Fruit fly (Drosophila melanogaster) whole organism, embryonic: ENCODE measurements around the gene beag.

Experiments used
- Atf-2 ChIP-seq: fragments of 200-800 bp; sonication (Bioruptor generic); optimal IDR thresholded peaks from 2 replicates; lab custom pipeline; 2016; ENCODE audit warnings: missing biosample characterization, missing genetic modification characterization
- CG10654 ChIP-seq: fragments of 200-800 bp; sonication (Bioruptor generic); optimal IDR thresholded peaks from 2 replicates; lab custom pipeline; 2016; ENCODE audit warnings: missing biosample characterization, missing genetic modification characterization
- CG10959 ChIP-seq: fragments of 200-800 bp; sonication (Bioruptor generic); IDR thresholded peaks from 2 replicates; pipeline ENCODE4 v1.3.6; 2022; ENCODE audit warnings: missing biosample characterization, missing genetic modification characterization
- CG11093 ChIP-seq: fragments of 200-800 bp; sonication (Bioruptor generic); IDR thresholded peaks from 3 replicates; pipeline ENCODE4 v1.3.6; 2022; ENCODE audit warnings: missing biosample characterization, missing genetic modification characterization
- CG11247 ChIP-seq: fragments of 200-800 bp; sonication (Bioruptor generic); IDR thresholded peaks from 2 replicates; pipeline ENCODE4 v1.3.6; 2022; ENCODE audit warnings: missing biosample characterization, missing genetic modification characterization
- CG15269 ChIP-seq: fragments of 200-800 bp; sonication (Bioruptor generic); optimal IDR thresholded peaks from 2 replicates; lab custom pipeline; 2018; ENCODE audit warnings: missing biosample characterization, mild to moderate bottlenecking, missing genetic modification characterization, moderate library complexity
- CG15479 ChIP-seq: fragments of 200-800 bp; sonication (Bioruptor generic); optimal IDR thresholded peaks from 3 replicates; lab custom pipeline; 2019; ENCODE audit warnings: missing biosample characterization, mild to moderate bottlenecking, missing genetic modification characterization, moderate library complexity
- CG15696 ChIP-seq: fragments of 200-800 bp; sonication (Bioruptor generic); optimal IDR thresholded peaks from 2 replicates; lab custom pipeline; 2019; ENCODE audit warnings: missing biosample characterization, mild to moderate bottlenecking, missing genetic modification characterization, moderate library complexity
- CG17829 ChIP-seq: fragments of 200-800 bp; optimal IDR thresholded peaks from 2 replicates; lab custom pipeline; 2019; ENCODE audit warnings: missing biosample characterization, mild to moderate bottlenecking, missing genetic modification characterization, moderate library complexity
- CG1832 ChIP-seq: fragments of 200-800 bp; sonication (Bioruptor generic); optimal IDR thresholded peaks from 2 replicates; lab custom pipeline; 2017; ENCODE audit warnings: missing biosample characterization, mild to moderate bottlenecking, missing genetic modification characterization, inconsistent platforms
- CG30020 ChIP-seq: fragments of 200-800 bp; optimal IDR thresholded peaks from 2 replicates; lab custom pipeline; 2019; ENCODE audit warnings: missing biosample characterization, mild to moderate bottlenecking, missing genetic modification characterization, moderate library complexity
- CG3065 ChIP-seq: fragments of 200-800 bp; sonication (Bioruptor generic); optimal IDR thresholded peaks from 2 replicates; lab custom pipeline; 2016; ENCODE audit warnings: missing biosample characterization, missing genetic modification characterization
- CG32767 ChIP-seq: fragments of 200-800 bp; sonication (Bioruptor generic); IDR thresholded peaks from 2 replicates; pipeline ENCODE4 v1.3.6; 2022; ENCODE audit warnings: missing biosample characterization, missing genetic modification characterization
- CG4617 ChIP-seq: fragments of 200-800 bp; sonication (Bioruptor generic); optimal IDR thresholded peaks from 3 replicates; lab custom pipeline; 2016; ENCODE audit warnings: missing biosample characterization, missing genetic modification characterization, borderline replicate concordance
- CG4820 ChIP-seq: fragments of 200-800 bp; sonication (Bioruptor generic); optimal IDR thresholded peaks from 3 replicates; lab custom pipeline; 2016; ENCODE audit warnings: missing biosample characterization, missing genetic modification characterization
- CG6765 ChIP-seq: fragments of 200-800 bp; sonication (Bioruptor generic); optimal IDR thresholded peaks from 3 replicates; lab custom pipeline; 2017; ENCODE audit warnings: missing biosample characterization, mild to moderate bottlenecking, missing genetic modification characterization
- CG6854 ChIP-seq: fragments of 200-800 bp; sonication (Bioruptor generic); optimal IDR thresholded peaks from 3 replicates; lab custom pipeline; 2017; ENCODE audit warnings: missing biosample characterization, mild to moderate bottlenecking, missing genetic modification characterization
- CG8281 ChIP-seq: fragments of 200-800 bp; sonication (Bioruptor generic); optimal IDR thresholded peaks from 2 replicates; lab custom pipeline; 2018; ENCODE audit warnings: missing biosample characterization, mild to moderate bottlenecking, missing genetic modification characterization, moderate library complexity
- CG8478 ChIP-seq: fragments of >200 bp; optimal IDR thresholded peaks from 2 replicates; lab custom pipeline; 2018
- D ChIP-seq, 2 experiments: fragments of 200-800 bp in 1 of 2; fragments of >200 bp in 1 of 2; sonication (Bioruptor generic) in 1 of 2; optimal IDR thresholded peaks; 2 replicates in 1 of 2; 3 replicates in 1 of 2; lab custom pipeline; 2017; ENCODE audit warnings: mild to moderate bottlenecking in 1 of 2, missing biosample characterization in 1 of 2, missing genetic modification characterization in 1 of 2, missing genetic modification reagents in 1 of 2
- Dbx ChIP-seq: fragments of 200-800 bp; sonication (Bioruptor generic); IDR thresholded peaks from 3 replicates; pipeline ENCODE4 v1.3.6; 2022; ENCODE audit warnings: missing biosample characterization, missing genetic modification characterization
- HLHmδ ChIP-seq: fragments of 200-800 bp; sonication (Bioruptor generic); optimal IDR thresholded peaks from 2 replicates; lab custom pipeline; 2018; ENCODE audit warnings: missing biosample characterization, mild to moderate bottlenecking, missing genetic modification characterization, moderate library complexity
- Hr51 ChIP-seq, 2 experiments: fragments of 200-800 bp; sonication (Bioruptor generic); optimal IDR thresholded peaks; 2 replicates in 1 of 2; 3 replicates in 1 of 2; lab custom pipeline; 2016 to 2018; ENCODE audit warnings: missing biosample characterization in 2 of 2, missing genetic modification characterization in 2 of 2, mild to moderate bottlenecking in 1 of 2, moderate library complexity in 1 of 2
- Kr ChIP-seq: fragments of 200-800 bp; sonication (Bioruptor generic); optimal IDR thresholded peaks from 2 replicates; lab custom pipeline; 2017; ENCODE audit warnings: missing biosample characterization, mild to moderate bottlenecking, missing genetic modification characterization
- Lhr ChIP-seq: fragments of 200-800 bp; sonication (Bioruptor generic); optimal IDR thresholded peaks from 3 replicates; lab custom pipeline; 2017; ENCODE audit warnings: mild to moderate bottlenecking, missing biosample characterization, missing genetic modification reagents, missing genetic modification characterization
- Med ChIP-seq: fragments of 200-800 bp; sonication (Bioruptor generic); peaks from one replicate; lab custom pipeline; 2016; ENCODE audit warnings: missing biosample characterization, missing genetic modification characterization, mild to moderate bottlenecking, inconsistent platforms, moderate library complexity
- Nf-YA ChIP-seq: fragments of 200-800 bp; sonication (Bioruptor generic); IDR thresholded peaks from 2 replicates; pipeline ENCODE4 v1.3.6; 2022; ENCODE audit warnings: missing biosample characterization, missing genetic modification characterization
- Oli ChIP-seq: fragments of 200-800 bp; sonication (Bioruptor generic); optimal IDR thresholded peaks from 2 replicates; lab custom pipeline; 2018; ENCODE audit warnings: missing biosample characterization, mild to moderate bottlenecking, missing genetic modification characterization, moderate library complexity
- Pdp1 ChIP-seq, 2 experiments: fragments of 200-800 bp; sonication (Bioruptor generic); optimal IDR thresholded peaks; 3 replicates each; lab custom pipeline; 2016; ENCODE audit warnings: missing biosample characterization in 2 of 2, missing genetic modification characterization in 2 of 2, mild to moderate bottlenecking in 1 of 2, moderate library complexity in 1 of 2
- Sin3A ChIP-seq: fragments of >200 bp; optimal IDR thresholded peaks from 2 replicates; lab custom pipeline; 2018
- Six4 ChIP-seq: fragments of 200-800 bp; sonication (Bioruptor generic); optimal IDR thresholded peaks from 2 replicates; lab custom pipeline; 2016; ENCODE audit warnings: missing biosample characterization, missing genetic modification characterization
- Sox100B ChIP-seq: fragments of 200-800 bp; sonication (Bioruptor generic); optimal IDR thresholded peaks from 3 replicates; lab custom pipeline; 2018; ENCODE audit warnings: missing biosample characterization, mild to moderate bottlenecking, missing genetic modification characterization
- Sox102F ChIP-seq: fragments of 200-800 bp; sonication (Bioruptor generic); optimal IDR thresholded peaks from 2 replicates; lab custom pipeline; 2018; ENCODE audit warnings: missing biosample characterization, mild to moderate bottlenecking, missing genetic modification characterization, moderate library complexity
- Ssrp ChIP-seq: fragments of 200-800 bp; sonication (Bioruptor generic); optimal IDR thresholded peaks from 2 replicates; lab custom pipeline; 2018; ENCODE audit warnings: missing biosample characterization, mild to moderate bottlenecking, missing genetic modification characterization, moderate library complexity
- abd-A ChIP-seq: fragments of 200-800 bp; sonication (Bioruptor generic); optimal IDR thresholded peaks from 3 replicates; lab custom pipeline; 2019; ENCODE audit warnings: missing biosample characterization, mild to moderate bottlenecking, missing genetic modification characterization, moderate library complexity
- ap ChIP-seq: fragments of 200-800 bp; sonication (Bioruptor generic); IDR thresholded peaks from 2 replicates; pipeline ENCODE4 v1.3.6; 2022; ENCODE audit warnings: missing biosample characterization, missing genetic modification characterization
- ash1 ChIP-seq: fragments of 200-800 bp; sonication (Bioruptor generic); optimal IDR thresholded peaks from 2 replicates; lab custom pipeline; 2018; ENCODE audit warnings: missing biosample characterization, mild to moderate bottlenecking, missing genetic modification characterization
- ato ChIP-seq: fragments of 200-800 bp; sonication (Bioruptor generic); IDR thresholded peaks from 2 replicates; pipeline ENCODE4 v1.3.6; 2022; ENCODE audit warnings: missing biosample characterization, missing genetic modification characterization; ENCODE audit not compliant: partially characterized antibody
- cg ChIP-seq: fragments of 200-800 bp; sonication (Bioruptor generic); optimal IDR thresholded peaks from 3 replicates; lab custom pipeline; 2019; ENCODE audit warnings: missing biosample characterization, mild to moderate bottlenecking, missing genetic modification characterization, moderate library complexity
- dysf ChIP-seq: fragments of 200-800 bp; sonication (Bioruptor generic); IDR thresholded peaks from 3 replicates; pipeline ENCODE4 v1.3.6; 2022; ENCODE audit warnings: missing biosample characterization, missing genetic modification characterization
- gsb ChIP-seq: fragments of 200-800 bp; sonication (Bioruptor generic); IDR thresholded peaks from 2 replicates; pipeline ENCODE4 v1.3.6; 2022; ENCODE audit warnings: missing biosample characterization, missing genetic modification characterization
- hbn ChIP-seq: fragments of 200-800 bp; sonication (Bioruptor generic); IDR thresholded peaks from 2 replicates; pipeline ENCODE4 v1.3.6; 2022; ENCODE audit warnings: missing biosample characterization, missing genetic modification characterization; ENCODE audit not compliant: partially characterized antibody
- inv ChIP-seq: fragments of 200-800 bp; sonication (Bioruptor generic); IDR thresholded peaks from 2 replicates; pipeline ENCODE4 v1.3.6; 2022; ENCODE audit warnings: missing biosample characterization, missing genetic modification characterization; ENCODE audit not compliant: partially characterized antibody
- pho ChIP-seq: fragments of 200-800 bp; sonication (Bioruptor generic); optimal IDR thresholded peaks from 2 replicates; lab custom pipeline; 2016; ENCODE audit warnings: missing biosample characterization, missing genetic modification characterization
- pros ChIP-seq: fragments of 200-800 bp; sonication (Bioruptor generic); optimal IDR thresholded peaks from 3 replicates; lab custom pipeline; 2019; ENCODE audit warnings: missing biosample characterization, mild to moderate bottlenecking, missing genetic modification characterization, moderate library complexity
- sens ChIP-seq: fragments of 200-800 bp; sonication (Bioruptor generic); peaks from one replicate; lab custom pipeline; 2016; ENCODE audit warnings: missing biosample characterization, missing genetic modification characterization
- tll ChIP-seq, 2 experiments: fragments of 200-800 bp in 1 of 2; fragments of >200 bp in 1 of 2; sonication (Bioruptor generic) in 1 of 2; optimal IDR thresholded peaks; 2 replicates each; lab custom pipeline; 2017 to 2019; ENCODE audit warnings: missing biosample characterization in 2 of 2, missing genetic modification characterization in 2 of 2, mild to moderate bottlenecking in 1 of 2, moderate library complexity in 1 of 2
- twi ChIP-seq: fragments of 200-800 bp; optimal IDR thresholded peaks from 2 replicates; lab custom pipeline; 2019; ENCODE audit warnings: missing biosample characterization, mild to moderate bottlenecking, missing genetic modification characterization, moderate library complexity

Gene beag

DNA sequence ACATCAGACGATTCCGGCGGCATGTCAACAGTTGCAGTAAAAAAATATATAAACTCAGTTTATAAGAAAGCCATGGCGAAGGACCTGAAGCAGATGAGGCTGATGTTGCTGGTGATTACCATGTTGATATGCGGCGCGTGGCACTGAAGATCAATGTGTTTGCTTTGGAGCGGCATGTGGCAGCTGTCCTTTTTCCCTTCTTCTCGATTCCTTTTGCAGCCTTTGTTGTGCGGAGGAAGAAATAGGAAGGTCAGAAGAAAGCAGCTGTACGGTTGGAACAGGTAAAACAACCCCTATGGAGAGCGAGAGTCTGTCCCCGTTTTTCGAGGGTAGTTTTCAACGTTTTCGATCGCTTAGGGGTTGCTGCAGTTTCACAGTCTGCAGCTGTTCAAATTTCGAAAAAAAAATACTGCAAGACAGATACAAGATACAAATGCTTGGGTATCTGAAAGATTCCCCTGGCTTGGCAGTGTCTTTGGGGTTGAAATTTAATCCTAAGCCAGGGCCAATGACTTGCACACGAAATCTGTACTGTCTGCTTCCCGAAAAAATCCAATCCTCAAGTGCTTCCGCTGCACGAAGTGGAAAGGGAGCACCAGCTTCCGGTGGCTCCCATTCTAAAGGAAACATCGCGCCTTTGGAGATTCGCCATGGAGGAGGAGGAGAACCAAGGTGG is 39.9 kb downstream of the beag start (continued):
- TF ChIP-seq Hr51 (GFP tag; optimal IDR thresholded peaks at IDR 0.05; lab: Kevin White, UChicago) (no peak), sens (peak; percentile 64), tll (GFP tag; optimal IDR thresholded peaks at IDR 0.05; lab: Kevin White, UChicago) (peak in 1 of 2 experiments; percentile 38), CG15479 (GFP tag; lab: Kevin White, UChicago) (peak; percentile 45), twi (tag; lab: Kevin White, UChicago) (peak; percentile 93), Kr (GFP tag; lab: Kevin White, UChicago) (peak; percentile 55), Med (peak; percentile 44)
- TF ChIP-seq, all 482 proteins: peak for 19

DNA sequence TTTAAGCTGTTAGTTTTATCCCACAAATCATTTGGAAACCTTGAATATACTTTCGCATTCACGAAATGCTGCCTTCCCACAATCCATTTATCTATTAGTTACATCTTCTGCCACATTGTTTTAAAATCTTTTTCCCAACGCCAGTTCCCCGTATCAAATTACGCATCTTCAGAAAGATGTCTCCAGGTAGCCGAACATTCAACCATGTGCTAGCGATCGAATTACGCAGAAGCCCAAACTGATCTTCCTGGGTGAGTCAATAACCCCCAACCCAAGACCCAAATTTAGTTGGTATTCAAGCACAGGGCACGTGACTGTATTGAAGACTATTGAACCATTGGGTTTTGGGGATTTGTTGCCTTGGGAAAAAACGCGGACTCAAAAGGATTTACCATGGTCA is 40.9 kb downstream of the beag start:
- no peak for TF ChIP-seq CG10654 (GFP tag; lab: Kevin White, UChicago)
- no peak for TF ChIP-seq CG10959 (GFP tag; lab: Robert Waterston, UW)
- no peak for TF ChIP-seq CG6765 (GFP tag; lab: Kevin White, UChicago)
- no peak for TF ChIP-seq CG4617 (GFP tag; lab: Kevin White, UChicago)
- TF ChIP-seq dysf (GFP tag; lab: Robert Waterston, UW) = no peak
- no peak for TF ChIP-seq cg (GFP tag; lab: Kevin White, UChicago)
- no peak for TF ChIP-seq CG3065 (GFP tag; lab: Kevin White, UChicago)
- peak; percentile 34 for TF ChIP-seq HLHmδ (GFP tag; lab: Kevin White, UChicago)
- TF ChIP-seq CG8478 (lab: Kevin White, UChicago) = no peak
- no peak for TF ChIP-seq abd-A (tag; lab: Kevin White, UChicago)
- no peak for TF ChIP-seq ash1 (GFP tag; lab: Kevin White, UChicago)
- TF ChIP-seq Sin3A (lab: Kevin White, UChicago) = no peak
- TF ChIP-seq inv (GFP tag; lab: Robert Waterston, UW) = no peak
- TF ChIP-seq Oli (tag; lab: Kevin White, UChicago) = no peak
- TF ChIP-seq Sox100B = no peak
- TF ChIP-seq D (optimal IDR thresholded peaks at IDR 0.05; lab: Kevin White, UChicago) = no peak
- no peak for TF ChIP-seq D (GFP tag; optimal IDR thresholded peaks at IDR 0.05; lab: Kevin White, UChicago)
- no peak for TF ChIP-seq CG15269 (tag; lab: Kevin White, UChicago)
- no peak for TF ChIP-seq CG17829 (tag; lab: Kevin White, UChicago)
- no peak for TF ChIP-seq Lhr (GFP tag; lab: Kevin White, UChicago)
- no peak for TF ChIP-seq Ssrp (tag; lab: Kevin White, UChicago)
- no peak for TF ChIP-seq CG1832 (GFP tag; lab: Kevin White, UChicago)
- no peak for TF ChIP-seq CG4820 (GFP tag; lab: Kevin White, UChicago)
- TF ChIP-seq CG32767 (GFP tag; lab: Robert Waterston, UW) = no peak
- TF ChIP-seq CG11247 (GFP tag; lab: Robert Waterston, UW) = no peak
- TF ChIP-seq CG30020 (tag; lab: Kevin White, UChicago) = no peak
- TF ChIP-seq hbn = no peak
- no peak for TF ChIP-seq Dbx (GFP tag; lab: Robert Waterston, UW)
- no peak for TF ChIP-seq Atf-2 (GFP tag; lab: Kevin White, UChicago)
- TF ChIP-seq CG15696 = no peak
- no peak for TF ChIP-seq pho
- no peak for TF ChIP-seq CG8281 (tag; lab: Kevin White, UChicago)
- TF ChIP-seq Six4 (GFP tag; lab: Kevin White, UChicago) = peak; percentile 12
- peak; percentile 89 for TF ChIP-seq twi (tag; lab: Kevin White, UChicago)
- no peak for TF ChIP-seq ap
- no peak for TF ChIP-seq ato
- TF ChIP-seq Pdp1 (GFP tag; optimal IDR thresholded peaks at IDR 0.05; lab: Kevin White, UChicago) = no peak
- TF ChIP-seq gsb (GFP tag; lab: Robert Waterston, UW) = no peak
- no peak for TF ChIP-seq Nf-YA (GFP tag; lab: Robert Waterston, UW)
- no peak for TF ChIP-seq CG6854 (GFP tag; lab: Kevin White, UChicago)
- TF ChIP-seq CG11093 = no peak
- no peak for TF ChIP-seq Sox102F
- TF ChIP-seq pros = peak; percentile 96
